Fruit fly (Drosophila melanogaster) whole organism, adult: Measurements from ENCODE around the gene CG13042.

Experiments used
- CG11617 ChIP-seq: fragments of 200-800 bp; sonication (Bioruptor generic); optimal IDR thresholded peaks from 2 replicates; lab custom pipeline; 2017; ENCODE audit warnings: mild to moderate bottlenecking, missing biosample characterization, missing genetic modification reagents, missing genetic modification characterization
- CG12768 ChIP-seq: fragments of 200-800 bp; sonication (Bioruptor generic); optimal IDR thresholded peaks from 2 replicates; lab custom pipeline; 2017; ENCODE audit warnings: missing biosample characterization, missing genetic modification characterization, mild to moderate bottlenecking, moderate library complexity, missing genetic modification reagents
- CG1620 ChIP-seq: fragments of 200-800 bp; sonication (Bioruptor generic); optimal IDR thresholded peaks from 2 replicates; lab custom pipeline; 2016; ENCODE audit warnings: missing biosample characterization, missing genetic modification characterization
- CG33017 ChIP-seq: fragments of 200-800 bp; sonication (Bioruptor generic); optimal IDR thresholded peaks from 2 replicates; lab custom pipeline; 2018; ENCODE audit warnings: missing biosample characterization, mild to moderate bottlenecking, missing genetic modification characterization, moderate library complexity
- CG7101 ChIP-seq: fragments of 200-800 bp; sonication (Bioruptor generic); optimal IDR thresholded peaks from 2 replicates; lab custom pipeline; 2018; ENCODE audit warnings: missing biosample characterization, mild to moderate bottlenecking, missing genetic modification characterization, moderate library complexity
- Hr96 ChIP-seq: fragments of 200-800 bp; sonication (Bioruptor generic); optimal IDR thresholded peaks from 2 replicates; lab custom pipeline; 2016; ENCODE audit warnings: missing biosample characterization, missing genetic modification characterization
- Mnt ChIP-seq: fragments of 200-800 bp; sonication (Bioruptor generic); optimal IDR thresholded peaks from 2 replicates; lab custom pipeline; 2016; ENCODE audit warnings: missing biosample characterization, mild to moderate bottlenecking, missing genetic modification characterization
- bab1 ChIP-seq: fragments of 200-800 bp; sonication (Bioruptor generic); optimal IDR thresholded peaks from 3 replicates; lab custom pipeline; 2019; ENCODE audit warnings: missing biosample characterization, mild to moderate bottlenecking, missing genetic modification characterization, moderate library complexity
- cic ChIP-seq: fragments of 200-800 bp; sonication (Bioruptor generic); optimal IDR thresholded peaks from 2 replicates; lab custom pipeline; 2017; ENCODE audit warnings: missing biosample characterization, mild to moderate bottlenecking, missing genetic modification characterization, moderate library complexity
- kay ChIP-seq: fragments of 200-800 bp; sonication (Bioruptor generic); peaks from one replicate; lab custom pipeline; 2016; ENCODE audit warnings: missing biosample characterization, missing genetic modification characterization, borderline replicate concordance
- ovo ChIP-seq: fragments of 200-800 bp; sonication (Bioruptor generic); optimal IDR thresholded peaks from 2 replicates; lab custom pipeline; 2016; ENCODE audit warnings: missing biosample characterization, missing genetic modification characterization
- tj ChIP-seq: fragments of 200-800 bp; sonication (Bioruptor generic); optimal IDR thresholded peaks from 3 replicates; lab custom pipeline; 2017; ENCODE audit warnings: missing biosample characterization, mild to moderate bottlenecking, missing genetic modification characterization, moderate library complexity
- toe ChIP-seq: fragments of 200-800 bp; sonication (Bioruptor generic); optimal IDR thresholded peaks from 2 replicates; lab custom pipeline; 2016; ENCODE audit warnings: missing biosample characterization, missing genetic modification characterization

DNA sequence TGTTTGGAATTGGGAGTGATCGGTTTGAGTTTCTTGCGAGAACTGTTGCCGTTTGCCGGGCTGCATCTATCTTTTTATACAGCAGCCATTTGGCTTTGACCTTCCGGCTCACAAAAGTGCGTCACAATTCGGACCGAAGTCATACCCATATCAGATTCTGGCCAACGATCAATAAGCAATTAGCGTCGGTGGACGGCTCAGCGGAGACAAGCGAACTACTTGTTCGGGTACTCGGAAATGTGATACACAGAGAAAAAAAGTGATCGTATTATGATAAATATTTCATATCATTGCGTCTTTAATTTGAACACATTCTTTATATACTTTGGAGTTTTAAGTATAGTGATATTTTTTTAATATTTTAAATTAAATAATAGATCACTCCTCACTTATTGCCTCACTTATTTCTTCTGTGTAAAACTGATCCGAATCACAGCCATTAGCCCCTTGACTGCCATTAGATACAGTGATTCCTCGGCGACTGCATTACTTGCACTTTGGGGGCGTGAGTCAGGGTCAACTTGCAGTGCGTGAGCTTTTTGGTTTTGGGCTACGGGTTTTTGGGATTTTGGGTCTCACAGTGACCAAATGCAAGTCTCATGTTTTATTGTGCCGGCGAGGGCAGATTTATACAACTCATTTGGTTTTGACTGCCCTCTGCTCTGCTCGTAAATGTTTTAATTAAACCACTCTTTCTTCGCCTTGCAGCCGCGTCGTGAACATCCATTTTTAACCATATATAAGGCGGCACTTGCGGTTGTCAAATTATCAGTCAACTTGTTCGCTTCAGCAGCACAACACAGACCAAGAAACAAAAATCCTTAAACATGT lies 2.2 kb downstream of the CG13042 start, which contains the start of the genes CG13043 and CG13063:
- TF ChIP-seq kay (GFP tag; lab: Kevin White, UChicago): no peak
- no peak for TF ChIP-seq bab1 (GFP tag; lab: Kevin White, UChicago)
- no peak for TF ChIP-seq CG11617 (GFP tag; lab: Kevin White, UChicago)
- TF ChIP-seq Mnt (GFP tag; lab: Kevin White, UChicago): no peak
- no peak for TF ChIP-seq cic (GFP tag; lab: Kevin White, UChicago)
- TF ChIP-seq toe: no peak
- no peak for TF ChIP-seq CG33017
- TF ChIP-seq CG12768 (GFP tag; lab: Kevin White, UChicago): no peak
- no peak for TF ChIP-seq Hr96 (GFP tag; lab: Kevin White, UChicago)
- no peak for TF ChIP-seq CG1620 (GFP tag; lab: Kevin White, UChicago)
- TF ChIP-seq tj (GFP tag; lab: Kevin White, UChicago): no peak
- no peak for TF ChIP-seq CG7101 (tag; lab: Kevin White, UChicago)
- TF ChIP-seq ovo (GFP tag; lab: Kevin White, UChicago): no peak
